Worm (Caenorhabditis elegans) whole organism, L3 larva: ENCODE results near the gene H12D21.6.

Experiments used
- ZK546.5 ChIP-seq: sonication (generic microtip); optimal IDR thresholded peaks from 2 replicates; lab custom pipeline; 2017; ENCODE audit warnings: missing biosample characterization, missing genetic modification characterization
- ceh-82 ChIP-seq: fragments of 150-350 bp; optimal IDR thresholded peaks from 2 replicates; lab custom pipeline; 2014; ENCODE audit warnings: missing biosample characterization, missing genetic modification characterization
- daf-12 ChIP-seq: fragments of 150-350 bp; optimal IDR thresholded peaks from 2 replicates; lab custom pipeline; 2014; ENCODE audit warnings: missing biosample characterization, missing genetic modification reagents, missing genetic modification characterization
- egl-27 ChIP-seq: sonication (generic microtip); optimal IDR thresholded peaks from 4 replicates; lab custom pipeline; 2017; ENCODE audit warnings: missing biosample characterization, missing genetic modification reagents, missing genetic modification characterization
- elt-1 ChIP-seq: fragments of 150-350 bp; optimal IDR thresholded peaks from 2 replicates; lab custom pipeline; 2014; ENCODE audit warnings: missing biosample characterization, missing genetic modification characterization
- elt-2 ChIP-seq: sonication (generic microtip); optimal IDR thresholded peaks from 2 replicates; lab custom pipeline; 2016; ENCODE audit warnings: missing genetic modification reagents, mild to moderate bottlenecking, missing genetic modification characterization, missing compliant biosample characterization
- eor-1 ChIP-seq, 2 experiments: fragments of 150-350 bp; optimal IDR thresholded peaks; 2 replicates each; lab custom pipeline; 2014 to 2018; ENCODE audit warnings: missing biosample characterization in 2 of 2, missing genetic modification characterization in 2 of 2
- fkh-10 ChIP-seq: sonication (generic microtip); optimal IDR thresholded peaks from 2 replicates; lab custom pipeline; 2017; ENCODE audit warnings: missing biosample characterization, missing genetic modification reagents, missing genetic modification characterization
- fkh-2 ChIP-seq: fragments of 150-350 bp; optimal IDR thresholded peaks from 2 replicates; lab custom pipeline; 2014; ENCODE audit warnings: missing biosample characterization, missing genetic modification reagents, missing genetic modification characterization
- hmg-11 ChIP-seq: sonication (generic microtip); optimal IDR thresholded peaks from 2 replicates; lab custom pipeline; 2016; ENCODE audit warnings: missing genetic modification characterization, missing compliant biosample characterization
- jun-1 ChIP-seq: fragments of 150-350 bp; optimal IDR thresholded peaks from 2 replicates; lab custom pipeline; 2014; ENCODE audit warnings: missing biosample characterization, missing genetic modification reagents, missing genetic modification characterization
- lin-15B ChIP-seq: fragments of 150-350 bp; optimal IDR thresholded peaks from 2 replicates; lab custom pipeline; 2014; ENCODE audit warnings: missing biosample characterization, missing genetic modification characterization
- lin-39 ChIP-seq: fragments of 150-350 bp; optimal IDR thresholded peaks from 2 replicates; lab custom pipeline; 2018; ENCODE audit warnings: missing biosample characterization, missing genetic modification reagents, missing genetic modification characterization
- mml-1 ChIP-seq: fragments of 150-350 bp; sonication (generic microtip); optimal IDR thresholded peaks from 3 replicates; lab custom pipeline; 2014; ENCODE audit warnings: missing biosample characterization, missing genetic modification characterization
- nfya-1 ChIP-seq: sonication (generic microtip); optimal IDR thresholded peaks from 2 replicates; lab custom pipeline; 2017; ENCODE audit warnings: missing genetic modification characterization, mild to moderate bottlenecking, missing compliant biosample characterization, antibody characterized with exemption, moderate library complexity; ENCODE audit not compliant: insufficient read depth
- nhr-11 ChIP-seq: fragments of 150-350 bp; optimal IDR thresholded peaks from 2 replicates; lab custom pipeline; 2014; ENCODE audit warnings: missing biosample characterization, missing genetic modification characterization
- nhr-12 ChIP-seq: fragments of 150-350 bp; optimal IDR thresholded peaks from 2 replicates; lab custom pipeline; 2014; ENCODE audit warnings: missing biosample characterization, missing genetic modification characterization
- nhr-23 ChIP-seq: fragments of 150-350 bp; optimal IDR thresholded peaks from 2 replicates; lab custom pipeline; 2014; ENCODE audit warnings: missing biosample characterization, missing genetic modification reagents, missing genetic modification characterization
- nhr-237 ChIP-seq: fragments of 150-350 bp; optimal IDR thresholded peaks from 2 replicates; lab custom pipeline; 2014; ENCODE audit warnings: missing biosample characterization, missing genetic modification characterization
- nhr-25 ChIP-seq: sonication (generic microtip); optimal IDR thresholded peaks from 2 replicates; lab custom pipeline; 2017; ENCODE audit warnings: missing biosample characterization, missing genetic modification characterization
- nhr-28 ChIP-seq: fragments of 150-350 bp; optimal IDR thresholded peaks from 2 replicates; lab custom pipeline; 2014; ENCODE audit warnings: missing biosample characterization, missing genetic modification characterization
- nhr-43 ChIP-seq: sonication (generic microtip); optimal IDR thresholded peaks from 2 replicates; lab custom pipeline; 2016; ENCODE audit warnings: mild to moderate bottlenecking, missing genetic modification characterization, missing compliant biosample characterization; ENCODE audit not compliant: poor library complexity, severe bottlenecking
- nhr-67 ChIP-seq: fragments of 150-350 bp; optimal IDR thresholded peaks from 2 replicates; lab custom pipeline; 2014; ENCODE audit warnings: missing biosample characterization, missing genetic modification characterization
- nhr-77 ChIP-seq: fragments of 150-350 bp; optimal IDR thresholded peaks from 2 replicates; lab custom pipeline; 2014; ENCODE audit warnings: missing biosample characterization, missing genetic modification characterization
- pqm-1 ChIP-seq: fragments of 150-350 bp; optimal IDR thresholded peaks from 2 replicates; lab custom pipeline; 2017; ENCODE audit warnings: missing biosample characterization, missing genetic modification characterization, inconsistent platforms
- sea-2 ChIP-seq: fragments of 150-350 bp; sonication (generic microtip); optimal IDR thresholded peaks from 4 replicates; lab custom pipeline; 2014; ENCODE audit warnings: missing biosample characterization, missing genetic modification reagents, missing genetic modification characterization
- snpc-4 ChIP-seq: fragments of 150-350 bp; optimal IDR thresholded peaks from 2 replicates; lab custom pipeline; 2014; ENCODE audit warnings: missing biosample characterization, missing genetic modification characterization
- tbx-2 ChIP-seq: sonication (generic microtip); optimal IDR thresholded peaks from 2 replicates; lab custom pipeline; 2016; ENCODE audit warnings: mild to moderate bottlenecking, missing genetic modification characterization, missing compliant biosample characterization
- unc-39 ChIP-seq: sonication (generic microtip); optimal IDR thresholded peaks from 4 replicates; lab custom pipeline; 2017; ENCODE audit warnings: missing biosample characterization, missing genetic modification characterization
- unc-62 ChIP-seq: fragments of 150-350 bp; sonication (generic microtip); optimal IDR thresholded peaks from 4 replicates; lab custom pipeline; 2014; ENCODE audit warnings: missing biosample characterization, missing genetic modification reagents, missing genetic modification characterization

Gene H12D21.6

DNA sequence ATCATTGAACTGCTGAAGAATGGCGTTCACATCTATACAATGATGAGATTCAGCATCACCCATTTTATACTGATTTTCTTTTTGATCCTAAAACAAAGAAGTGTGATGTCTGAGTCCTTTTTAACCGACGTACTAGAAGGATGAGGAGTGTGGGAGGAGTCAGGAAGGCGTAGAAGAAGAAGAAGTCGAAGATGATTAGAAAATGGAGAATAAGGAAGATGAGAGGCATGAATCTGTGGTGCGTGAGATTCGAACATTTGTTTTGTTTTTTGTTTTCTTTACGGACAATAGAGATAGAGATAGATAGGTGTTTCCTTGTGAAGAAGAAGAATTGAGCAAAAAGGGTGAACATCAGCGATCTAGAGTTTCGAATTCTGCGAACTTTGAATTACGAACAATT, 39.1 kb downstream of the H12D21.6 start, which contains the start of gene npr-13:
Gene npr-13, minus strand, starts transcription at position 101 of the 400 bp plus-strand sequence.
- no peak for TF ChIP-seq unc-62
- TF ChIP-seq nhr-25 (tag; lab: Kevin White, UChicago): no peak

DNA sequence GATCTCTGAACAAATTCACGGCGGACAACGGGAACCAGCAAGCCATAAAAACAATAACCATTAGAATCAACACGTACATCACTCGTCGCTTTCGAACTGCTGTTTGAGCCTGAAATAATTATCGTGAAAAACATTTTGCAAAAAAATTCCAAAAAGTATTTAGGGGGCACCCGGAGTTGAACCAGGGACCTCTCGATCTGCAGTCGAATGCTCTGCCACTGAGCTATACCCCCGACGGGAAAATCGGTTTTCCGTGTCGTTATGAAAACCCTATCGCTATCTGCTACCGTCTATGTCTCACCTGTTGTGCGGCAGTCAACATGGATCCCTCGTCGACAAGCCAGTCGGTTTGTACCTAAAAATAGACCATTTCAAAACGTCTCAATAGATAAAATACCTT, 42.0 kb downstream of the H12D21.6 start:
- TF ChIP-seq lin-39 (tag; lab: Kevin White, UChicago): peak; percentile 28
- TF ChIP-seq pqm-1 (tag; lab: Kevin White, UChicago): peak; percentile 6
- peak; percentile 50 for TF ChIP-seq nhr-43 (tag; lab: Kevin White, UChicago)
- TF ChIP-seq mml-1 (tag; lab: Kevin White, UChicago): no peak
- TF ChIP-seq snpc-4 (tag; lab: Kevin White, UChicago): peak; percentile 10
- TF ChIP-seq nhr-23 (tag; lab: Kevin White, UChicago): no peak
- no peak for TF ChIP-seq nhr-237 (tag; lab: Kevin White, UChicago)
- peak; percentile 20 for TF ChIP-seq elt-2

DNA sequence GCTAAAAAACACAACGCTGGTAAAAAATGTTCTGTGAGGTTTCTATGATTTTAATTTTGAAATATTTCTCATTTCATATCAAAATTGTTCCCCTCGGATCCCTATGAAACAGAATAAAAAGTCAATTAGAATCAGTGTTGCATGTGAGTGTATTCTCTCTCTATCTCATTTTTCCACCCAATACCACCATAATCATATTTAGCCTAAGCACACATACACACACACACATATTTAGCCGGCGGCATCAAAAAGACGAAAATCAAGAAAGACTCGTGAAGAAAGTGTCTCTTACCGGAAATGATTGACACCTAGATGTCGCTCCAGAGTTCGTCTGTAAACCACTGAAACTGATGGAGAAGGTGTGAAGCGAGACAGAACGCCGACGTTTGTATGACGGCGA, 43.4 kb downstream of the H12D21.6 start:
- TF ChIP-seq ZK546.5 (tag; lab: Kevin White, UChicago) (no peak), unc-39 (tag; lab: Kevin White, UChicago) (no peak), tbx-2 (tag; lab: Kevin White, UChicago) (no peak), ceh-82 (tag; lab: Kevin White, UChicago) (no peak), daf-12 (no peak), lin-15B (tag; lab: Kevin White, UChicago) (no peak)

DNA sequence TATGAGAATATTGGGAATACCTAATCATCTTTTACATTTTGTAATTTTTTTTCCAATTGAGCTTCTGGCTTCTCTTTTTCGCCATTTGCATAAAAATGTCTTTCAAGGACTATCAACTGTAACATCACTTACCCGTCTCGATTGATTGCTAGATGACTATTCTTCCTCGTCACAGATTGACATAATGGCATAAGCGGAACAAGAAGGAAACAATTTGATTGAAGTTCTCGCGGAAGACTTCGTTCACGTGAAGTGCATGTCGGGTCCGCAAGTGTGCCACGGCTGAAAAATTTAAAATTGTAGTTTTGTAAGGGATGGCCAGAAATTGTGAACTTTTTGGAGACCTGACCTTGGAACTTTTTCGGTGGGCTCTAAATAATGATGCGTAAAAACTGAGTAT, 43.9 kb downstream of the H12D21.6 start:
- no peak for TF ChIP-seq unc-62
- TF ChIP-seq egl-27 (tag; lab: Kevin White, UChicago): no peak
- TF ChIP-seq ZK546.5 (tag; lab: Kevin White, UChicago): no peak
- no peak for TF ChIP-seq nhr-67 (tag; lab: Kevin White, UChicago)
- TF ChIP-seq nhr-12 (tag; lab: Kevin White, UChicago): no peak
- no peak for TF ChIP-seq jun-1
- TF ChIP-seq snpc-4 (tag; lab: Kevin White, UChicago): no peak
- no peak for TF ChIP-seq nhr-43 (tag; lab: Kevin White, UChicago)
- no peak for TF ChIP-seq fkh-2 (tag; lab: Kevin White, UChicago)
- no peak for TF ChIP-seq elt-1
- no peak for TF ChIP-seq nhr-11 (tag; lab: Kevin White, UChicago)
- TF ChIP-seq eor-1 (tag; optimal IDR thresholded peaks at IDR 0.05; lab: Kevin White, UChicago): no peak
- TF ChIP-seq unc-39 (tag; lab: Kevin White, UChicago): no peak
- TF ChIP-seq daf-12: no peak
- TF ChIP-seq nhr-77: no peak

DNA sequence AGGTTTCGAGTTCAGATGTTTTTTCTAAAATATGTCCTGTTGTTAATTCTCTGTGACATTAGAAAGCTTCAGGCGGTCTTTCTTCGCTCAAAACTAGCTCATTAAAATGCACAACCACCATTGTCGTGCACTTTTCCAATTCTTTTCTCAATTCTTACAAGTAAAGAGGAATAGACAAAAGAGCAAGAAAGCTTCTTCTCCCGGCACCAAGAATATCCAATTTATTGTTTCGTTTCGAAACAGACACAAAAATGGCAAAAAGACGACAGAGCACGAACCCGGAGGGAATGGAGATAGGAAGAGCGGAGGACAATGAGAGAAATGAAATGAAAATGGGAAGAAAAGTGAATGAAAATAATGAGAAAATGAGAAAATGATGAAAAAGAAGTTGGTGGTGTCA, 45.0 kb downstream of the H12D21.6 start:
- no peak for TF ChIP-seq fkh-10 (GFP tag; lab: Kevin White, UChicago)
- no peak for TF ChIP-seq sea-2 (GFP tag; lab: Kevin White, UChicago)
- TF ChIP-seq, all 47 proteins: peak for 0

DNA sequence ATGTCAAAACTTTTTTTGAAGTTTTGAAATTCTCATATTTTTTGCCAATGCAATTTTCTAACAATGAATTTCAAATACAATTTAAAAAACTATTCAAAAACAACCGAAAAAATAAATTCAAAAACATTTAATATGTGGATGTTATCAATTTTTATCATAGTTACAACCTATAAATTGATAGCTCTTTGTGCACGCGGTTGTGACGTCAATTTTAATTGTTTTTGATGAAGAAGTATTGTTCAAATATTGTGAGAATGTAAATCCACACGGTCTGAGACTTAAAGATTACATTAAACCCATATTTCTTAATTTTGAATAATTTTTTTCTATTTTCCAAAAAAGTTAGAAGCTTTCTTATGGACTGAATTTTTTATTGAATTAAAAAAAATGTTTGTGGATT, 45.7 kb downstream of the H12D21.6 start:
- TF ChIP-seq tbx-2 (tag; lab: Kevin White, UChicago) (no peak), pqm-1 (tag; lab: Kevin White, UChicago) (peak; percentile 7), elt-2 (peak; percentile 34)
- TF ChIP-seq, all 47 proteins: peak for 2

DNA sequence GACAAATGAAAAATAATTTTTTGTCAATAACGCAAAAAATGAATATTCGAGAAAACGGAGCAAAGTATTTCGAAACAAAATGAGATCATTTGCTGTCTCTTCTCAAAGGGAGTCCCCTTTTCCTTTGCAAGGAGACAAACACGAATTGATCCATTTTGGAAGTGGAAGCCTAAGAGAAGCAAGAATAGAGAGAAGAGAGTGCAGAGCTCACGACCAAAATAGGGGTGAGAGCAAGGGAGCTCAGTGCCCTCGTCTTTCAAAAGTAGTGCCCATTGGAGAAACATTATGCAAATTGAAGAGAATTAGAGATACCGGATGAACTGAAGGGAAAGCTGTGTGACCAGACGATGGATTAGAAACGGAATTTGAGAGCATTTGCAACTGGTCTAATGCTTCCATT, 46.4 kb downstream of the H12D21.6 start:
- TF ChIP-seq tbx-2 (tag; lab: Kevin White, UChicago) (peak; percentile 2), hmg-11 (tag; lab: Kevin White, UChicago) (peak; percentile 60), lin-39 (tag; lab: Kevin White, UChicago) (peak; percentile 84), lin-15B (tag; lab: Kevin White, UChicago) (peak; percentile 16), nfya-1 (tag; lab: Kevin White, UChicago) (peak; percentile 55), nhr-28 (no peak)
